Fruit fly (Drosophila melanogaster) whole organism, embryonic: ENCODE measurements around the gene CG43702.
A peak's percentile ranks its signal among the peaks of the same experiment; 100 is the strongest.

Source experiments
- Bteb2 ChIP-seq: fragments of 200-800 bp; sonication (Bioruptor generic); optimal IDR thresholded peaks from 2 replicates; lab custom pipeline; 2016; ENCODE audit warnings: missing biosample characterization, missing genetic modification characterization
- CG10274 ChIP-seq: fragments of 200-800 bp; sonication (Bioruptor generic); optimal IDR thresholded peaks from 3 replicates; lab custom pipeline; 2017; ENCODE audit warnings: missing biosample characterization, mild to moderate bottlenecking, missing genetic modification characterization
- CG10431 ChIP-seq: fragments of 200-800 bp; sonication (Bioruptor generic); optimal IDR thresholded peaks from 3 replicates; lab custom pipeline; 2018; ENCODE audit warnings: missing biosample characterization, mild to moderate bottlenecking, missing genetic modification characterization
- CG10462 ChIP-seq: fragments of 200-800 bp; sonication (Bioruptor generic); optimal IDR thresholded peaks from 2 replicates; lab custom pipeline; 2016; ENCODE audit warnings: missing biosample characterization, missing genetic modification characterization
- CG12744 ChIP-seq: fragments of 200-800 bp; sonication (Bioruptor generic); optimal IDR thresholded peaks from 2 replicates; lab custom pipeline; 2016; ENCODE audit warnings: missing biosample characterization, missing genetic modification characterization
- CG15479 ChIP-seq: fragments of 200-800 bp; sonication (Bioruptor generic); optimal IDR thresholded peaks from 3 replicates; lab custom pipeline; 2019; ENCODE audit warnings: missing biosample characterization, mild to moderate bottlenecking, missing genetic modification characterization, moderate library complexity
- CG15514 ChIP-seq: fragments of 200-800 bp; sonication (Bioruptor generic); optimal IDR thresholded peaks from 3 replicates; lab custom pipeline; 2017; ENCODE audit warnings: missing biosample characterization, missing genetic modification characterization, mild to moderate bottlenecking, moderate library complexity, missing genetic modification reagents
- CG17186 ChIP-seq: fragments of 200-800 bp; sonication (Bioruptor generic); optimal IDR thresholded peaks from 3 replicates; lab custom pipeline; 2017; ENCODE audit warnings: missing biosample characterization, missing genetic modification reagents, missing genetic modification characterization
- CG17802 ChIP-seq: fragments of 200-800 bp; sonication (Bioruptor generic); optimal IDR thresholded peaks from 2 replicates; lab custom pipeline; 2018; ENCODE audit warnings: missing biosample characterization, mild to moderate bottlenecking, missing genetic modification characterization, moderate library complexity
- CG18764 ChIP-seq: fragments of 200-800 bp; sonication (Bioruptor generic); optimal IDR thresholded peaks from 3 replicates; lab custom pipeline; 2016; ENCODE audit warnings: missing biosample characterization, missing genetic modification characterization
- CG2712 ChIP-seq: fragments of 200-800 bp; optimal IDR thresholded peaks from 3 replicates; lab custom pipeline; 2019; ENCODE audit warnings: missing biosample characterization, mild to moderate bottlenecking, missing genetic modification characterization, moderate library complexity
- CG3163 ChIP-seq: fragments of 200-800 bp; sonication (Bioruptor generic); optimal IDR thresholded peaks from 3 replicates; lab custom pipeline; 2016; ENCODE audit warnings: missing biosample characterization, missing genetic modification characterization
- CG3726 ChIP-seq: fragments of 200-800 bp; sonication (Bioruptor generic); IDR thresholded peaks from 3 replicates; pipeline ENCODE4, ENCODE4 v1.3.6; 2022; ENCODE audit warnings: missing biosample characterization, missing genetic modification characterization
- CG3838 ChIP-seq: fragments of 200-800 bp; sonication (Bioruptor generic); optimal IDR thresholded peaks from 3 replicates; lab custom pipeline; 2016; ENCODE audit warnings: missing biosample characterization, missing genetic modification characterization
- CG7357 ChIP-seq: fragments of 200-800 bp; sonication (Bioruptor generic); IDR thresholded peaks from 3 replicates; pipeline ENCODE4 v1.3.6; 2022; ENCODE audit warnings: missing biosample characterization, missing genetic modification characterization
- CG7745 ChIP-seq: fragments of 200-800 bp; sonication (Bioruptor generic); optimal IDR thresholded peaks from 2 replicates; lab custom pipeline; 2018; ENCODE audit warnings: missing biosample characterization, mild to moderate bottlenecking, missing genetic modification characterization, moderate library complexity
- CG7963 ChIP-seq: fragments of 200-800 bp; sonication (Bioruptor generic); IDR thresholded peaks from 3 replicates; pipeline ENCODE4 v1.3.6; 2022; ENCODE audit warnings: missing biosample characterization, missing genetic modification characterization; ENCODE audit not compliant: partially characterized antibody
- CG7987 ChIP-seq: fragments of 200-800 bp; sonication (Bioruptor generic); optimal IDR thresholded peaks from 2 replicates; lab custom pipeline; 2018; ENCODE audit warnings: missing biosample characterization, mild to moderate bottlenecking, missing genetic modification characterization, moderate library complexity
- CG8359 ChIP-seq: fragments of 200-800 bp; sonication (Bioruptor generic); optimal IDR thresholded peaks from 2 replicates; lab custom pipeline; 2017; ENCODE audit warnings: missing biosample characterization, mild to moderate bottlenecking, missing genetic modification characterization, borderline replicate concordance
- CG8388 ChIP-seq: fragments of 200-800 bp; sonication (Bioruptor generic); optimal IDR thresholded peaks from 2 replicates; lab custom pipeline; 2019; ENCODE audit warnings: missing biosample characterization, mild to moderate bottlenecking, missing genetic modification characterization, moderate library complexity
- Dek ChIP-seq: fragments of 200-800 bp; sonication (Bioruptor generic); optimal IDR thresholded peaks from 3 replicates; lab custom pipeline; 2019; ENCODE audit warnings: missing biosample characterization, mild to moderate bottlenecking, missing genetic modification characterization, moderate library complexity
- Dip3 ChIP-seq: fragments of 200-800 bp; sonication (Bioruptor generic); optimal IDR thresholded peaks from 3 replicates; lab custom pipeline; 2016; ENCODE audit warnings: missing biosample characterization, missing genetic modification characterization
- Fer2 ChIP-seq: fragments of 200-800 bp; sonication (Bioruptor generic); optimal IDR thresholded peaks from 2 replicates; lab custom pipeline; 2018; ENCODE audit warnings: missing biosample characterization, mild to moderate bottlenecking, missing genetic modification characterization, moderate library complexity
- Hr78 ChIP-seq, 2 experiments: fragments of 200-800 bp in 1 of 2; fragments of >200 bp in 1 of 2; sonication (Bioruptor generic) in 1 of 2; optimal IDR thresholded peaks; 2 replicates each; lab custom pipeline; 2017 to 2019; ENCODE audit warnings: missing biosample characterization in 2 of 2, missing genetic modification characterization in 2 of 2, mild to moderate bottlenecking in 1 of 2, moderate library complexity in 1 of 2
- Lhr ChIP-seq: fragments of 200-800 bp; sonication (Bioruptor generic); optimal IDR thresholded peaks from 3 replicates; lab custom pipeline; 2017; ENCODE audit warnings: mild to moderate bottlenecking, missing biosample characterization, missing genetic modification reagents, missing genetic modification characterization
- Lpt ChIP-seq: fragments of >200 bp; optimal IDR thresholded peaks from 2 replicates; lab custom pipeline; 2018; ENCODE audit warnings: missing biosample characterization, missing genetic modification characterization
- Mad ChIP-seq: fragments of 200-800 bp; sonication (Bioruptor generic); optimal IDR thresholded peaks from 2 replicates; lab custom pipeline; 2016; ENCODE audit warnings: missing biosample characterization, missing genetic modification characterization
- Oaz ChIP-seq: fragments of 200-800 bp; sonication (Bioruptor generic); IDR thresholded peaks from 2 replicates; pipeline ENCODE4 v1.3.6; 2022; ENCODE audit warnings: missing biosample characterization, missing genetic modification characterization
- Scr ChIP-seq: fragments of 200-800 bp; sonication (Bioruptor generic); IDR thresholded peaks from 2 replicates; pipeline ENCODE4 v1.3.6; 2022; ENCODE audit warnings: missing biosample characterization, missing genetic modification characterization; ENCODE audit not compliant: partially characterized antibody
- Side ChIP-seq: fragments of 200-800 bp; sonication (Bioruptor generic); optimal IDR thresholded peaks from 2 replicates; lab custom pipeline; 2016; ENCODE audit warnings: missing biosample characterization, missing genetic modification characterization
- Sox102F ChIP-seq: fragments of 200-800 bp; sonication (Bioruptor generic); optimal IDR thresholded peaks from 2 replicates; lab custom pipeline; 2018; ENCODE audit warnings: missing biosample characterization, mild to moderate bottlenecking, missing genetic modification characterization, moderate library complexity
- Spps ChIP-seq: fragments of 200-800 bp; sonication (Bioruptor generic); optimal IDR thresholded peaks from 2 replicates; lab custom pipeline; 2018; ENCODE audit warnings: missing biosample characterization, mild to moderate bottlenecking, missing genetic modification characterization
- Tbp ChIP-seq: fragments of >200 bp; optimal IDR thresholded peaks from 2 replicates; lab custom pipeline; 2018; ENCODE audit warnings: missing biosample characterization, missing genetic modification characterization
- Usf ChIP-seq: fragments of 200-800 bp; sonication (Bioruptor generic); optimal IDR thresholded peaks from 2 replicates; lab custom pipeline; 2017; ENCODE audit warnings: missing genotype, missing biosample characterization, missing genetic modification characterization
- ara ChIP-seq: fragments of 200-800 bp; sonication (Bioruptor generic); IDR thresholded peaks from 2 replicates; pipeline ENCODE4 v1.3.6; 2022; ENCODE audit warnings: missing biosample characterization, missing genetic modification characterization
- ash1 ChIP-seq: fragments of 200-800 bp; sonication (Bioruptor generic); optimal IDR thresholded peaks from 2 replicates; lab custom pipeline; 2018; ENCODE audit warnings: missing biosample characterization, mild to moderate bottlenecking, missing genetic modification characterization
- cas ChIP-seq: fragments of 200-800 bp; sonication (Bioruptor generic); IDR thresholded peaks from 2 replicates; pipeline ENCODE4 v1.3.6; 2022; ENCODE audit warnings: missing biosample characterization, missing genetic modification characterization
- dati ChIP-seq: fragments of 200-800 bp; sonication (Bioruptor generic); IDR thresholded peaks from 2 replicates; pipeline ENCODE4 v1.3.6; 2022; ENCODE audit warnings: missing biosample characterization, missing genetic modification characterization
- ewg ChIP-seq: fragments of 200-800 bp; sonication (Bioruptor generic); optimal IDR thresholded peaks from 3 replicates; lab custom pipeline; 2017; ENCODE audit warnings: mild to moderate bottlenecking, missing biosample characterization, missing genetic modification reagents, missing genetic modification characterization
- hb ChIP-seq: fragments of 200-800 bp; sonication (Bioruptor generic); IDR thresholded peaks from 3 replicates; pipeline ENCODE4 v1.3.6; 2022; ENCODE audit warnings: missing biosample characterization, missing genetic modification characterization; ENCODE audit not compliant: partially characterized antibody
- her ChIP-seq: fragments of 200-800 bp; sonication (Bioruptor generic); optimal IDR thresholded peaks from 2 replicates; lab custom pipeline; 2016; ENCODE audit warnings: missing biosample characterization, missing genetic modification characterization
- nom ChIP-seq: fragments of 200-800 bp; sonication (Bioruptor generic); optimal IDR thresholded peaks from 2 replicates; lab custom pipeline; 2017; ENCODE audit warnings: missing biosample characterization, missing genetic modification characterization, mild to moderate bottlenecking, moderate library complexity, missing genetic modification reagents
- pfk ChIP-seq: fragments of 200-800 bp; sonication (Bioruptor generic); optimal IDR thresholded peaks from 2 replicates; lab custom pipeline; 2018; ENCODE audit warnings: missing biosample characterization, mild to moderate bottlenecking, missing genetic modification characterization, moderate library complexity
- rib ChIP-seq: fragments of 200-800 bp; sonication (Bioruptor generic); IDR thresholded peaks from 2 replicates; pipeline ENCODE4 v1.3.6; 2022; ENCODE audit warnings: missing biosample characterization, missing genetic modification characterization
- row ChIP-seq: fragments of 200-800 bp; sonication (Bioruptor generic); IDR thresholded peaks from 3 replicates; pipeline ENCODE4 v1.3.6; 2022; ENCODE audit warnings: missing biosample characterization, missing genetic modification characterization
- sc ChIP-seq, 3 experiments: fragments of >200 bp in 2 of 3; fragments of 200-800 bp in 1 of 3; sonication (Bioruptor generic) in 1 of 3; optimal IDR thresholded peaks; 2 replicates in 2 of 3; 3 replicates in 1 of 3; lab custom pipeline; 2017; ENCODE audit warnings: mild to moderate bottlenecking in 1 of 3, missing biosample characterization in 1 of 3, missing genetic modification characterization in 1 of 3, missing genetic modification reagents in 1 of 3
- sna ChIP-seq: fragments of 200-800 bp; sonication (Bioruptor generic); IDR thresholded peaks from 2 replicates; pipeline ENCODE4 v1.3.6; 2022; ENCODE audit warnings: missing biosample characterization, missing genetic modification characterization; ENCODE audit not compliant: partially characterized antibody
- tap ChIP-seq: fragments of 200-800 bp; optimal IDR thresholded peaks from 3 replicates; lab custom pipeline; 2019; ENCODE audit warnings: missing biosample characterization, mild to moderate bottlenecking, missing genetic modification characterization, moderate library complexity
- trem ChIP-seq: fragments of 200-800 bp; optimal IDR thresholded peaks from 3 replicates; lab custom pipeline; 2019; ENCODE audit warnings: missing biosample characterization, mild to moderate bottlenecking, missing genetic modification characterization, moderate library complexity

CG43702 gene

dm6 chr3L:21304400-21304799 lies 5.9 kb downstream of the CG43702 start, which contains the start of the genes CG11309 and CG7632 (continued):
- TF ChIP-seq tap (tag; lab: Kevin White, UChicago) (peak; percentile 100), CG8388 (GFP tag; lab: Kevin White, UChicago) (peak; percentile 100), CG2712 (tag; lab: Kevin White, UChicago) (peak; percentile 100), CG7987 (GFP tag; lab: Kevin White, UChicago) (peak; percentile 99), Dip3 (GFP tag; lab: Kevin White, UChicago) (peak; percentile 98), CG10431 (GFP tag; lab: Kevin White, UChicago) (peak; percentile 98), CG15479 (GFP tag; lab: Kevin White, UChicago) (peak; percentile 81), nom (GFP tag; lab: Kevin White, UChicago) (peak; percentile 99), Lhr (GFP tag; lab: Kevin White, UChicago) (peak; percentile 98), ash1 (peak; percentile 98), Bteb2 (GFP tag; lab: Kevin White, UChicago) (peak; percentile 99), CG10274 (GFP tag; lab: Kevin White, UChicago) (peak; percentile 94), hb (GFP tag; lab: Robert Waterston, UW) (no peak), CG7357 (peak; percentile 85), sna (GFP tag; lab: Robert Waterston, UW) (no peak; the same call in 1 of the 2 replicates), Oaz (peak; percentile 97), Lpt (GFP tag; lab: Kevin White, UChicago) (no peak), CG3838 (GFP tag; lab: Kevin White, UChicago) (peak; percentile 96), Scr (GFP tag; lab: Robert Waterston, UW) (peak; percentile 39), Hr78 (GFP tag; optimal IDR thresholded peaks at IDR 0.05; lab: Kevin White, UChicago) (peak in 1 of 2 experiments; percentile 98), CG3163 (peak; percentile 90), CG8359 (peak; percentile 95), ara (peak; percentile 99), Mad (GFP tag; lab: Kevin White, UChicago) (peak; percentile 98), Spps (peak; percentile 100), ewg (peak; percentile 96), CG15514 (GFP tag; lab: Kevin White, UChicago) (peak; percentile 96), CG12744 (GFP tag; lab: Kevin White, UChicago) (peak; percentile 99), CG7963 (GFP tag; lab: Robert Waterston, UW) (no peak), cas (GFP tag; lab: Robert Waterston, UW) (peak; percentile 97), rib (peak; percentile 98), Sox102F (GFP tag; lab: Kevin White, UChicago) (peak; percentile 99), her (GFP tag; lab: Kevin White, UChicago) (peak; percentile 97), Side (GFP tag; lab: Kevin White, UChicago) (peak; percentile 99), Fer2 (tag; lab: Kevin White, UChicago) (peak; percentile 99), CG17186 (GFP tag; lab: Kevin White, UChicago) (peak; percentile 96), CG3726 (GFP tag; lab: Robert Waterston, UW) (peak; percentile 97), CG18764 (GFP tag; lab: Kevin White, UChicago) (peak; percentile 98), Usf (GFP tag; lab: Kevin White, UChicago) (peak; percentile 96), CG7745 (tag; lab: Kevin White, UChicago) (peak; percentile 97), dati (GFP tag; lab: Robert Waterston, UW) (peak; percentile 95), Tbp (GFP tag; lab: Kevin White, UChicago) (no peak), row (GFP tag; lab: Robert Waterston, UW) (peak; percentile 99), pfk (GFP tag; lab: Kevin White, UChicago) (peak; percentile 88), sc (optimal IDR thresholded peaks at IDR 0.05; lab: Kevin White, UChicago) (no peak), sc (GFP tag; optimal IDR thresholded peaks at IDR 0.05; lab: Kevin White, UChicago) (peak; percentile 99), trem (tag; lab: Kevin White, UChicago) (peak; percentile 98), Dek (peak; percentile 99), CG10462 (GFP tag; lab: Kevin White, UChicago) (peak; percentile 98), CG17802 (tag; lab: Kevin White, UChicago) (peak; percentile 93)
